Worm (Caenorhabditis elegans) whole organism, young adult: ENCODE measurements around the gene hcf-1.

Experiments
- F57A8.1 ChIP-seq: fragments of 200-800 bp; sonication (Bioruptor generic); optimal IDR thresholded peaks from 2 replicates; lab custom pipeline; 2018; ENCODE audit warnings: mild to moderate bottlenecking, missing genetic modification characterization, moderate library complexity, missing compliant biosample characterization
- K11D2.4 ChIP-seq: fragments of 200-800 bp; sonication (Bioruptor generic); IDR thresholded peaks from 2 replicates; pipeline ENCODE4 v1.3.6; 2022; ENCODE audit warnings: missing genetic modification reagents, missing genetic modification characterization, missing compliant biosample characterization
- T07F8.4 ChIP-seq: sonication (generic microtip); optimal IDR thresholded peaks from 2 replicates; lab custom pipeline; 2016; ENCODE audit warnings: mild to moderate bottlenecking, missing genetic modification characterization, moderate library complexity, missing compliant biosample characterization
- Y53G8AR.9 ChIP-seq: fragments of 200-800 bp; sonication (Bioruptor generic); conservative IDR thresholded peaks from 2 replicates; pipeline ENCODE4 v1.3.6; 2022; ENCODE audit warnings: missing genetic modification reagents, missing genetic modification characterization, missing compliant biosample characterization
- Y95B8A.8 ChIP-seq: fragments of 200-800 bp; sonication (Bioruptor generic); IDR thresholded peaks from 2 replicates; pipeline ENCODE4 v1.3.6; 2022; ENCODE audit warnings: missing genetic modification reagents, missing genetic modification characterization, missing compliant biosample characterization
- akir-1 ChIP-seq: fragments of 200-800 bp; sonication (Bioruptor generic); optimal IDR thresholded peaks from 2 replicates; lab custom pipeline; 2018; ENCODE audit warnings: mild to moderate bottlenecking, missing genetic modification characterization, moderate library complexity, missing compliant biosample characterization
- dox-1 ChIP-seq: fragments of 200-800 bp; sonication (Bioruptor generic); IDR thresholded peaks from 2 replicates; pipeline ENCODE4 v1.3.6; 2022; ENCODE audit warnings: missing genetic modification reagents, missing genetic modification characterization, missing compliant biosample characterization
- ets-4 ChIP-seq: fragments of 200-800 bp; sonication (Bioruptor generic); optimal IDR thresholded peaks from 2 replicates; lab custom pipeline; 2018; ENCODE audit warnings: mild to moderate bottlenecking, missing genetic modification characterization, missing compliant biosample characterization
- let-607 ChIP-seq, 2 experiments: fragments of 200-800 bp in 1 of 2; sonication (Bioruptor generic) in 1 of 2; sonication (generic microtip) in 1 of 2; optimal IDR thresholded peaks; 2 replicates each; lab custom pipeline; 2016 to 2018; ENCODE audit warnings: mild to moderate bottlenecking in 2 of 2, missing compliant biosample characterization in 2 of 2, missing genetic modification characterization in 2 of 2, moderate library complexity in 2 of 2, missing genotype in 1 of 2
- lin-35 ChIP-seq, 3 experiments: fragments of 150-350 bp in 2 of 3; sonication (generic microtip) in 1 of 3; optimal IDR thresholded peaks; 2 replicates each; lab custom pipeline; 2014 to 2018; ENCODE audit warnings: missing biosample characterization in 3 of 3, missing genetic modification characterization in 3 of 3, missing genetic modification reagents in 3 of 3
- lsl-1 ChIP-seq: fragments of 200-800 bp; sonication (Bioruptor generic); optimal IDR thresholded peaks from 2 replicates; lab custom pipeline; 2018; ENCODE audit warnings: mild to moderate bottlenecking, missing genetic modification characterization, moderate library complexity, missing compliant biosample characterization
- lsy-27 ChIP-seq: sonication (generic microtip); optimal IDR thresholded peaks from 2 replicates; lab custom pipeline; 2017; ENCODE audit warnings: missing genetic modification characterization, mild to moderate bottlenecking, missing compliant biosample characterization, antibody characterized with exemption, missing genotype, borderline replicate concordance; ENCODE audit not compliant: insufficient read depth
- mel-28 ChIP-seq: sonication (generic microtip); optimal IDR thresholded peaks from 2 replicates; lab custom pipeline; 2016; ENCODE audit warnings: borderline replicate concordance, mild to moderate bottlenecking, missing genetic modification characterization, missing compliant biosample characterization
- nhr-80 ChIP-seq: sonication (generic microtip); optimal IDR thresholded peaks from 2 replicates; lab custom pipeline; 2016; ENCODE audit warnings: missing genetic modification characterization, missing compliant biosample characterization
- snpc-1.3 ChIP-seq: sonication (generic microtip); optimal IDR thresholded peaks from 2 replicates; lab custom pipeline; 2017; ENCODE audit warnings: missing genetic modification characterization, mild to moderate bottlenecking, missing compliant biosample characterization, antibody characterized with exemption, moderate library complexity, missing genotype, missing genetic modification reagents; ENCODE audit not compliant: insufficient read depth
- somi-1 ChIP-seq: fragments of 200-800 bp; sonication (Bioruptor generic); optimal IDR thresholded peaks from 2 replicates; lab custom pipeline; 2018; ENCODE audit warnings: mild to moderate bottlenecking, missing genetic modification characterization, missing compliant biosample characterization
- zim-3 ChIP-seq: sonication (generic microtip); optimal IDR thresholded peaks from 2 replicates; lab custom pipeline; 2017; ENCODE audit warnings: mild to moderate bottlenecking, missing genetic modification characterization, moderate library complexity, missing compliant biosample characterization
- ztf-26 ChIP-seq: sonication (generic microtip); optimal IDR thresholded peaks from 2 replicates; lab custom pipeline; 2017; ENCODE audit warnings: missing genetic modification characterization, missing compliant biosample characterization
- ztf-3 ChIP-seq: fragments of 200-800 bp; sonication (Bioruptor generic); optimal IDR thresholded peaks from 2 replicates; lab custom pipeline; 2018; ENCODE audit warnings: mild to moderate bottlenecking, missing genetic modification characterization, missing compliant biosample characterization

The hcf-1 gene

DNA sequence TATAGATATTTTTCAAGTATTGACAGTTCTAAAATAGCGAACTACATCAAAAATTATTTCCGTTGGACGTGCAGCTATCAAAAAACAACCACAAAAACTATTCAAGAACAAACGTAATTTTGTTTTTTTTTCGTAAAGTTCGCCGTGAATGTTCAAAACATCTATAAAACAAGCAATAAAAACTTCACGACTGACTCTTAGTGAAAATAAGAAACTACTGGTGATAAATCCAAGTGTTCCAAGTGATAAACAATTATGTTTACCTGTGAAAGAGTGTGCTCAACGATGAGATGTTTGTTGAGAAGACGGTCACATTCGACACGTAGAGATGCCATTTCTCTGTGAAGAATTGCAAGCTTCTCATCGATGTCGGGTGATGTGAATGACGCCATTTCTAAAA lies 51.3 kb downstream of the hcf-1 start, which contains the start of gene C50F7.6:
Gene C50F7.6 (minus strand): TSS at position 394 of the 400 bp plus-strand sequence.
- TF ChIP-seq ztf-3 (no peak), ztf-26 (tag; lab: Kevin White, UChicago) (no peak), nhr-80 (no peak), zim-3 (tag; lab: Kevin White, UChicago) (no peak), F57A8.1 (GFP tag; lab: Kevin White, UChicago) (no peak), dox-1 (GFP tag; lab: Robert Waterston, UW) (no peak), Y95B8A.8 (GFP tag; lab: Robert Waterston, UW) (no peak), Y53G8AR.9 (GFP tag; lab: Robert Waterston, UW) (no peak), somi-1 (GFP tag; lab: Kevin White, UChicago) (no peak), T07F8.4 (no peak), let-607 (tag; optimal IDR thresholded peaks at IDR 0.05; lab: Kevin White, UChicago) (no peak), mel-28 (no peak), K11D2.4 (GFP tag; lab: Robert Waterston, UW) (no peak), lin-35 (GFP tag; optimal IDR thresholded peaks at IDR 0.05; lab: Kevin White, UChicago) (no peak), ets-4 (no peak), lsy-27 (tag; lab: Kevin White, UChicago) (no peak), lsl-1 (GFP tag; lab: Kevin White, UChicago) (no peak), akir-1 (GFP tag; lab: Kevin White, UChicago) (no peak), snpc-1.3 (tag; lab: Kevin White, UChicago) (no peak)
